Worm (Caenorhabditis elegans): ENCODE data around the gene chil-27.

The chil-27 gene

ce11 chrII:9497309-9497708, 19.6 kb downstream of the chil-27 start (continued):
- TF ChIP-seq mab-5 (tag; optimal IDR thresholded peaks at IDR 0.05) = no peak
- no peak for TF ChIP-seq sma-3 (GFP tag; optimal IDR thresholded peaks at IDR 0.05)
- TF ChIP-seq mdl-1 (tag; optimal IDR thresholded peaks at IDR 0.05) = no peak
- TF ChIP-seq sma-9 (GFP tag; optimal IDR thresholded peaks at IDR 0.05) = peak; percentile 29
- TF ChIP-seq sma-9 (tag; optimal IDR thresholded peaks at IDR 0.05) = no peak
- no peak for TF ChIP-seq egl-27 (tag; optimal IDR thresholded peaks at IDR 0.05)
- TF ChIP-seq ZK546.5 (tag; optimal IDR thresholded peaks at IDR 0.05) = no peak
- no peak for TF ChIP-seq ztf-11 (tag; optimal IDR thresholded peaks at IDR 0.05)
- TF ChIP-seq nhr-23 (tag; optimal IDR thresholded peaks at IDR 0.05) = no peak
- no peak for TF ChIP-seq nhr-21 (tag; optimal IDR thresholded peaks at IDR 0.05)
- no peak for TF ChIP-seq nhr-11 (tag; optimal IDR thresholded peaks at IDR 0.05)
- no peak for TF ChIP-seq dmd-4 (tag; optimal IDR thresholded peaks at IDR 0.05)
- TF ChIP-seq ceh-16 (tag; optimal IDR thresholded peaks at IDR 0.05) = no peak

DNA sequence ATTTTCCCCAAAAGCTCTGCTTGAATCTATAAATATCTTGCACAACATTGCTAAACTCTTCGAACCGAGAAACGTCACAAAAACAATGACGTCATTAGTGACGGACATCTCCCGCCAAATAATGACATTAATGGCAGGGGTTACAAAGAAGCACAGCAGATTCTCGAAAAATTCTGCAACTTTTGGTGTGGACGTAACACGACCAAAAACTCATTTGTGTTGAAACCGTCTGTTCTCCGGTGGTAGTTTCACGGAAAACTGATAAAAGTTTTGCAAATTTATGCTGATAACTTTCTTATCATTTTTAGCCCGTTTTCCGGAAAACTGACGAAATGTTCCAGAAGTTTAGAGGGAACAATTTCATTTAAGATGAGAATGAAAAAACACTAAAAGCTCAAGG, 20.9 kb downstream of the chil-27 start:
- peak; percentile 23 for TF ChIP-seq gmeb-1 (tag; optimal IDR thresholded peaks at IDR 0.05)
- no peak for TF ChIP-seq nhr-21 (tag; optimal IDR thresholded peaks at IDR 0.05)
- no peak for TF ChIP-seq unc-39 (tag; optimal IDR thresholded peaks at IDR 0.05)
- TF ChIP-seq fos-1 (tag; optimal IDR thresholded peaks at IDR 0.05) = peak; percentile 38
- peak; percentile 13 for TF ChIP-seq sma-9 (GFP tag; optimal IDR thresholded peaks at IDR 0.05)
- TF ChIP-seq sma-9 (tag; optimal IDR thresholded peaks at IDR 0.05) = no peak

DNA sequence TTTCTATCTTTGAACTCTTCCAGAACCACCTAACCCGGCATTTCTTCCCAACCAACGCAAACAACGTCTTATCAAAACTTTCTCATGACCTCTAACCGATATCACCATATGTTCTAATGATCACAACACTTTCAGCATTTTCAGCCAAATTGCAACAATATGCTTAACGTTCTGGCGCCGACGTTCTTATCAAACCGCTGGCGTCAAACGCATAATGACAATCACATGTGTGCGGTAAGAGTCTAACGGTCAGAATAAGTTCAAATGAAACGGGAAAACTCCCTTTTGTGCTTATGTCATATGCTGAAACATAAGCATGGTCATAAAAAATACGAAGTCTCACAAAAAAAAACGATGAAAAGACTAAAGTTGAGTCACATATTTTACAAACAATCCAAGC, 23.3 kb downstream of the chil-27 start:
- TF ChIP-seq C34F6.9 (tag; optimal IDR thresholded peaks at IDR 0.05) (no peak), fos-1 (tag; optimal IDR thresholded peaks at IDR 0.05) (peak; percentile 78), crh-2 (tag; optimal IDR thresholded peaks at IDR 0.05) (peak; percentile 66), zag-1 (tag; optimal IDR thresholded peaks at IDR 0.05) (no peak), F13H6.1 (tag; optimal IDR thresholded peaks at IDR 0.05) (peak; percentile 78), nhr-129 (tag; optimal IDR thresholded peaks at IDR 0.05) (peak; percentile 7), lin-11 (tag; optimal IDR thresholded peaks at IDR 0.05) (no peak), lsy-2 (tag; optimal IDR thresholded peaks at IDR 0.05) (no peak), sma-9 (GFP tag; optimal IDR thresholded peaks at IDR 0.05) (peak; percentile 92), sma-9 (tag; optimal IDR thresholded peaks at IDR 0.05) (no peak), sma-3 (GFP tag; optimal IDR thresholded peaks at IDR 0.05) (peak; percentile 49), gmeb-1 (tag; optimal IDR thresholded peaks at IDR 0.05) (peak; percentile 46), mdl-1 (tag; optimal IDR thresholded peaks at IDR 0.05) (peak in 1 of 2 experiments; percentile 63)

ce11 chrII:9501955-9502354, 24.3 kb downstream of the chil-27 start:
- TF ChIP-seq sma-9 (GFP tag; optimal IDR thresholded peaks at IDR 0.05) (peak; percentile 78), sma-9 (tag; optimal IDR thresholded peaks at IDR 0.05) (no peak), unc-55 (GFP tag; optimal IDR thresholded peaks at IDR 0.05) (no peak), mdl-1 (tag; optimal IDR thresholded peaks at IDR 0.05) (no peak), nhr-23 (tag; optimal IDR thresholded peaks at IDR 0.05) (no peak), sma-3 (GFP tag; optimal IDR thresholded peaks at IDR 0.05) (peak; percentile 8), F13H6.1 (tag; optimal IDR thresholded peaks at IDR 0.05) (peak; percentile 72), gmeb-1 (tag; optimal IDR thresholded peaks at IDR 0.05) (peak; percentile 46), lsy-2 (tag; optimal IDR thresholded peaks at IDR 0.05) (no peak), crh-2 (tag; optimal IDR thresholded peaks at IDR 0.05) (peak; percentile 63), ceh-16 (tag; optimal IDR thresholded peaks at IDR 0.05) (no peak), blmp-1 (tag; optimal IDR thresholded peaks at IDR 0.05; ENCODE audit: insufficient read depth) (no peak), nhr-129 (tag; optimal IDR thresholded peaks at IDR 0.05) (no peak)

DNA sequence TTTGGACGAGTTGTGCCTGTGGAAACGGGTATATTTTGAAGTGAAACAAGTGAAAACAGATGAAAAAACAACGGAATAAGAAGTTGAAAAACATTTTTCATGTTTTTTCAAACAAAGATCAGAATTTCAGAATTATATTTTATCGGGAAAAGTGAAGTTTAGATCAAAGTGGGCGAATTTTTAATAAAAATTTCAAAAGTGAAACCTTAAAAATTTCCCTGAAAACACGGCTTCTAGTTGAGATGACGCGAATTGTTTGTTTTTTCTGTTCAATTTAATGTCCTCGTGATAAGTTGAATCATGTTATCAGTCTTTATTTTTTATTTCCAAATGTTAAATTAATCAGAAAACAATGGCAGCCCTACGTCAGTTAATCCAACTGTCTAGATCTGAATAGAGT, 29.5 kb downstream of the chil-27 start, which contains the start of gene gcy-3:
gcy-3 (minus strand) TSS at position 101 of the 400 bp plus-strand sequence.
- TF ChIP-seq mdl-1 (tag; optimal IDR thresholded peaks at IDR 0.05) = no peak
- TF ChIP-seq F13H6.1 (tag; optimal IDR thresholded peaks at IDR 0.05) = no peak
- TF ChIP-seq Y55F3AM.14 (GFP tag; optimal IDR thresholded peaks at IDR 0.05) = no peak
- no peak for TF ChIP-seq lsy-2 (tag; optimal IDR thresholded peaks at IDR 0.05)
- TF ChIP-seq nhr-25 (tag; optimal IDR thresholded peaks at IDR 0.05) = no peak
- no peak for TF ChIP-seq fos-1 (tag; optimal IDR thresholded peaks at IDR 0.05)
- TF ChIP-seq sma-3 (GFP tag; optimal IDR thresholded peaks at IDR 0.05) = no peak
- TF ChIP-seq skn-1 (tag; optimal IDR thresholded peaks at IDR 0.05) = no peak
- no peak for TF ChIP-seq nhr-77 (tag; optimal IDR thresholded peaks at IDR 0.05)
- TF ChIP-seq ZK546.5 (tag; optimal IDR thresholded peaks at IDR 0.05) = no peak
- TF ChIP-seq gmeb-1 (tag; optimal IDR thresholded peaks at IDR 0.05) = no peak
- no peak for TF ChIP-seq nhr-21 (tag; optimal IDR thresholded peaks at IDR 0.05)
- no peak for TF ChIP-seq C34F6.9 (tag; optimal IDR thresholded peaks at IDR 0.05)
- no peak for TF ChIP-seq peb-1 (tag; optimal IDR thresholded peaks at IDR 0.05)
- TF ChIP-seq elt-1 (tag; optimal IDR thresholded peaks at IDR 0.05) = no peak
- no peak for TF ChIP-seq nhr-23 (tag; optimal IDR thresholded peaks at IDR 0.05)
- no peak for TF ChIP-seq ztf-1 (GFP tag; conservative IDR thresholded peaks at IDR 0.05)
- TF ChIP-seq crh-2 (tag; optimal IDR thresholded peaks at IDR 0.05) = no peak
- no peak for TF ChIP-seq nhr-6 (tag; optimal IDR thresholded peaks at IDR 0.05)
- TF ChIP-seq unc-55 (GFP tag; optimal IDR thresholded peaks at IDR 0.05) = no peak

Data from whole organism, L2 larva.